Worm (Caenorhabditis elegans): ENCODE data around the gene pals-16.

DNA sequence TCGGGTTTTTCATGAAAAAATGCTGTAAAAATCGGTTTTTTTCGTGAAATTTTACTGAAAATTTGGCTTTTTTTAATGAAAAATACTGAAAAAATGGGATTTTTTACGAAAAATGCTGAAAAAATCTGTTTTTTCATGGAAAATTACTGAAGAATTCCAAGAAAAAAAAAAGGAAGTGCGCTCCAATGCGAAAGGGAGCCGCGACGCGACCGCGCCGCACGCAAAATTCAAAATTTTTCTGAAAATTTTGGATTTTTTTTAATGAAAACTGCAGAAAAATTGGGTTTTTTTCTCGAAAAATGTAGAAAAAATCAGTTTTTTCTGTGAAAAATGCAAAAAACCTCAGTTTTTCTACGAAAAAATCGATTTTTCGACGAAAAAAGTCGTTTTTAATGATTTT lies 16.8 kb downstream of the pals-16 start:
- TF ChIP-seq elt-1 (tag; optimal IDR thresholded peaks at IDR 0.05; ENCODE audit: borderline replicate concordance, insufficient read depth): no peak
- no peak for TF ChIP-seq unc-39 (tag; optimal IDR thresholded peaks at IDR 0.05)
- TF ChIP-seq unc-62 (GFP tag; optimal IDR thresholded peaks at IDR 0.05): no peak
- TF ChIP-seq M03D4.4 (tag; optimal IDR thresholded peaks at IDR 0.05): no peak
- TF ChIP-seq tbx-8 (GFP tag; optimal IDR thresholded peaks at IDR 0.05): no peak
- TF ChIP-seq nhr-76 (tag; optimal IDR thresholded peaks at IDR 0.05): no peak
- no peak for TF ChIP-seq ces-1 (GFP tag; optimal IDR thresholded peaks at IDR 0.05)
- TF ChIP-seq nhr-237 (tag; optimal IDR thresholded peaks at IDR 0.05): no peak
- no peak for TF ChIP-seq blmp-1 (tag; optimal IDR thresholded peaks at IDR 0.05)
- no peak for TF ChIP-seq ztf-11 (tag; optimal IDR thresholded peaks at IDR 0.05)
- TF ChIP-seq lin-13 (tag; optimal IDR thresholded peaks at IDR 0.05): no peak

Measured in whole organism, mixed stage, embryonic.